Fruit fly (Drosophila melanogaster) S2 (cell line): ENCODE results near the gene sdt.
A peak's percentile ranks its signal among the peaks of the same experiment; 100 is the strongest.

Experiments
- CG8478 ChIP-seq: fragments of >200 bp; optimal IDR thresholded peaks from 2 replicates; lab custom pipeline; 2018
- CTCF ChIP-seq, 2 experiments: fragments of >200 bp; optimal IDR thresholded peaks; 2 replicates each; lab custom pipeline; 2018

sdt gene

DNA sequence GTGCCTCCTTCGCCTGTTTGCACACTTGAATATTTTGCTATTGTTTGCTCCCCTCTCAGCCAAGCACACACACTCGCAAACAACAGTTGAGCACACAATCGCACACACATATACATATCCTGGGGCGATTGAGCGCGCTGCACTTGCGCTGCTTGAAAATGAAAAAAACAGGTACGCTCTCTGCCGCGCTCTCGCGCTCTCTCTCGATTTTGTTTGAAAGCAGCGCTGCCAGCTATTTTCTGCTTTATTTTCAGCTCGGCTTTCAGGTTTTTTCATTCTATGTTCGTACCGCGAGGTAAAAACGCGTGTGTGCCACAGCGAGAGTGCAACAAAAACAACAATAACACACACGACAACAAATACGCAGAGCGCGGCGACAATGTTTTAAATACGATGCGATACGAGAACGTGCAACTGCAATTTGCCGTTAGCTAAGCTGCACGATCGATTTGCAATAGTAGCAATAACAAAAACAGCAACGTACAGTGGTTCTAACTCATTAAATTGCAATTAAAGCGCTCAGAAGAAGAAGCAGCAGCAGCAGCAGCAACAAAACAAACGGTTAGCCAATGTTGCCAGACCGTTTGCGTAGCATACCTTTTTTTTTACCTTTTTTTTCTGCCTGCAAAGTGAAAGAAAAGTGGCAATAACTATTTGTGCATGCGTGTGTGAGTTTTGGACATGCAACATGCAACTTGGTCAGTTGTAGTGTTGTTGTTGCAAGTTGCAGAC, 37.7 kb downstream of the sdt start:
- no peak for TF ChIP-seq CG8478
- no peak for TF ChIP-seq CTCF (optimal IDR thresholded peaks at IDR 0.05; lab: Kevin White, UChicago)

DNA sequence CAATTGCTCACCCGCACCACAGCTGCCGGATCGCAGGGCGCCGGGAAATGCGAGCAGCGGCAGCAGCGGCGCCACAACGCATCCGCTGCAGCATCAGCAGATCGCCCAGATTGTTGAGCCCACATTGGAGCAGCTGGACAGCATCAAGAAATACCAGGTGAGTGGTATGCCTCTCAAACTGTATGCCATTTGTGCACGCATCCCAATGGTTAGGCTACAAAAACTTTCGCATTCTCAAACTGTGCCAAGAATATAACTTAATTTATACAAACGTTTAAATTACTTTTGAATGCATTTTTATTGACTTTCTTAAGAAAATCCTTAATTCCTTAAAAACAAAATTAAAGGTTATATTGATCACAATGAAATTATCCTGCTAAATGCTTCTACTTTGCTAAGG, 49.6 kb downstream of the sdt start:
- TF ChIP-seq CG8478 = no peak
- peak; percentile 6 to 13 for TF ChIP-seq CTCF (optimal IDR thresholded peaks at IDR 0.05; lab: Kevin White, UChicago)

DNA sequence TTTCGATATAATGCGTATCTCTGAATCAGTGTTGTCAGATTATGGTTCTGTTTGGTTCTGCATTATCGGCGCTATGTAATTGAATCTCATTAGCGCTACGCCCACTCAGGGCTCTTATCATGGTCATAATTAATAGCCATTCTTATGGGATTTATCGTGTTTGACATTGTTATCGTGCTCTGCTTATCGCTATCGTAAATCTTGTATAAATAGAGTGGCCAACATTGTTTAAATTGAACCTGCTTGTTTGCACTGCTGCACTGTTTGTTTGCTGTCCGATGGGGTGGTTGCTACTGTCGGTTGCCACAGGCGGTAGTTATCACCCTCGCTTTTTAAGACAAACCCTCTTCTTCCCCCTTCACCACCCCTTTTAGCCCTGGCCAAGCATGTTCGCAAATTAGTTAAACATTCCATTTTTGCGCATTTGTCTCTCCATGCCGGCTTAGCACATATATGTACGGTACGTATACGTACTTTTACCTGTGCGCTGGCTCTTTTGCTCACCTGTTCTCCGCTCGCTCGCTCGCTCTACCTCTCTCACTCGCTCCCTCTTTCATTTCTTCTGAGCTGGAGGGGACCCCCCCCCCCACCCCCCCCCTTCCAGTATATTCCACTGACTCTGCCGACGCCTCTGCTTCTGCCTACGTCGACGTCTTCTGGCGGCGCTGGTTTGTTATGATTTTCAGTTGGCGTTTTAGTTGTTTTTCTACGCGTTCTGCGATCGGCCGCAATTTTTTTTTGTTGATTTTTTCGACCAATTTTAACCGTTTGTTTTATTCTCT, 51.8 kb downstream of the sdt start:
- TF ChIP-seq CTCF (optimal IDR thresholded peaks at IDR 0.05; lab: Kevin White, UChicago) (no peak), CG8478 (no peak)

DNA sequence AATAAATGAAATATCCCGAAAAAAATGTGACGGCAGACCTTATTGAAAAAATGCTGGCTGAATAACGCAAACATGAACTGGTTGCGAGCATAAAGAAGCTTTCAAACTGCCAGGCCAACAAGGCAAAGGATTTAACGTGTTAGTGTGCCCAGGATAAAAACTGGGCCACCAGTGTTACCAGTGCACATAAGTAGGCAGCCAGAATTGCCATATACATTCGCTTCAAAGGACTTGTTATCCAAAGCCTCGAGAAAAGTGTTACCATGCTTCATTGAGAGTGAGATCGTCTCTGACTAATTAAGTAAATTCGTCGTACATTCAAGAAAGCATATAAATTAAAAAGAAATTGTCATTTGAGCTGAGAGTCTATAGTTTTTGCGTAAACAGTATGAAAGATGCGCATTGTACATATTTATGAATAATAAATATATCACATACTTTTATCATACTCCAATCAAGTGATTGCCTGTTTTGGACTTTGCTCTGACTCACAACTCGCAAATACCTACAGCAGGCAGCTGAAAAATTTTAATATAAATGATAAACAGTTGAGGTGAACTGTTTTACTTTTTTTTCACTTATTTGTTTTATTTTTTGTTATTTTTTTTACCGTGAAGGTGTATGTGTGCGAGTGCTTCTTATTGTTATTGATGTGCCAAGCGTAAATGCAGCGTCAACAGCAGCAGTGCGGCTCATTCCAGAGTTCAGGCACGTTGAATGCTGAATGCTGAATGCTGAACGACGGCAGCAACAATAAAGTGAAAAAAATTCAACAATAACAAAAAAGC, 53.1 kb downstream of the sdt start:
- TF ChIP-seq CG8478 (no peak), CTCF (optimal IDR thresholded peaks at IDR 0.05; lab: Kevin White, UChicago) (no peak)

DNA sequence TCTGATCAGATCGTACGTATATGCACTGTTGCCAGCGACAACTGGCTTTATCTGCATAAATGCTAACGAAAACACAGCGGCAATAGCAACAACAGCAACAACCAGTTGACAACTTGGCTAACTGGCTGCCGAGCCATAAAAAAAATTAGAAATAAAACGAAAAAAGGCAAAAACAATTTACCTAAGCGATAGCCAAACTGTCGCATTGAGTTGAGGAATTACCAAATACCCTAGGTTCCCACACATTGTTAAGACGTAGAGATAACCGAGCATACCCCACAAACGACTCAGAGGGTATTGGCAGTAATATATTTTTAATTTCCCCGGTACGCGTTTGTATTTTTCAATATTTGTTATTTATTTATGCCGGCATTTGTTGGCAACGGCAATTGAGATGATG, 54.8 kb downstream of the sdt start:
- TF ChIP-seq CG8478 = no peak
- TF ChIP-seq CTCF (optimal IDR thresholded peaks at IDR 0.05; lab: Kevin White, UChicago) = no peak

DNA sequence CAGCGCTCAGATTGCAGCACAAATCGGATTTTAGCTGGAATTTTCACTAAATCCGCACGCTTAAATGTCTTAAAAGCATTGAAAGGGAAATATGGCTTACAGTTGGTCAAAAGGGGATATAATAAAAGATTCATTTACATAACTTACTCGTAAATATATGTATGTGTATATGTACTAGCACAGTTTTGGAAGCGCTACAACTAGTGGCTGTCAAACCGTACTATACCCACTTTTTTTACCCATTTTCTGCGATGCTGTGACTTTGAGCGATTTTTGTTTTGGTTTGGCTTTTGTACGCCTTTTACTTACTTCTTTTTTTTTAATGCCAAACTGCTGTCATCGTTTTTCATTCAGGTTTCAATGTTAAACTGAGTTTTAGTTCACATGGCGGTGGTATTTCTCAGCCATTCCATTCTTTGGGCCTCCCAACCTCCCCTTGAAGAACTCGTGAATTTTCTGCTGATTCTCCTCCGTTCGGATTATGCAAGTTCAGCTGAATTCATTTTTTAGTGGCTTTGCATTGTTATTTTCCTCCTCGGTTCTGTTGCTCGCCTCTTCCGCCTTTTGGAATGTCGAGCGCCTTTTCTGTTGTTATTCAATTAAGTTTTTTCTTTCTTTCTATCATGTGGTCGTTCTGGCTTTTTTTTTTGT, 55.7 kb downstream of the sdt start:
- TF ChIP-seq CTCF (optimal IDR thresholded peaks at IDR 0.05; lab: Kevin White, UChicago) (no peak), CG8478 (no peak)

DNA sequence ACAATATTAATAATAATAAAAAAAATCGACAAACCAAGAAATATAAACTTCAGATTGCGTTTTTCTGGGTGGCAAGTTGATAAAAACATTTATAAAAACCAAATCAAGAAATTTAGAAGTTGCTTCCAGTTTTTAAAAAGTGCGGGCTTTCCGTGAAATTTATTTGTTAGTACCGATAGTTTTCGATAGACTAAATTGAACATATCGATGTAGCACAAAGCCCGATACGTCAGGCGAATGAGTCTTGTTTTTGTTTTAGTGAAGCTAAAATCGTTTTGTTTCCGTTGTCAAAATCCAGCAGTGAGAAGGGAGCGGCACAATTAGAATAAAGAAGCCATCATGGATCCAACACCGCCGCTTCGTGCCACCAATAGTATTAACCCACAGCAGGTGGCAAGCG, 62.1 kb downstream of the sdt start, which contains the start of gene CG2147:
Gene CG2147, plus strand, starts transcription at position 254 of the 400 bp plus-strand sequence.
- TF ChIP-seq CG8478 (no peak), CTCF (optimal IDR thresholded peaks at IDR 0.05; lab: Kevin White, UChicago) (no peak)

DNA sequence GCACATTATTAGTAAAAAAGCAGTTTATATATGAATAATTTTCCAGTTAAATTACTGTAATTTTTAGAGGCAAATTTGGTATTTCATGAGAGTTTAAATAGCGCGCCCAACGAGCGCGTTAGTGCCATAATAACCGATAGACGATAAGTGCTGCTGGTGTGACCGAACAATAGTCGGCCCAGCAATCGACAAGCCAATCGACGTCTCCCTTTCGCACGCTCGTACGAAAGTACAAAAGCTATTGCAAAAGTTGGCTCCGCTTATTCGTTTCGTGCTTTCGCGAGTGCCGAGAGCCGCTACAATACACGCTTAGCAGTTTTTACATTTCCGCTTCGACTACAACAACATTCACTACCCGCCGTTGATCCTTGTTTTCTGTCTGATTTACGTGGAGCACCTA, 63.9 kb downstream of the sdt start, which contains the start of gene Trxr1:
Gene Trxr1, plus strand, starts transcription at position 231 of the 400 bp plus-strand sequence.
- TF ChIP-seq CTCF (optimal IDR thresholded peaks at IDR 0.05; lab: Kevin White, UChicago) (no peak), CG8478 (no peak)

DNA sequence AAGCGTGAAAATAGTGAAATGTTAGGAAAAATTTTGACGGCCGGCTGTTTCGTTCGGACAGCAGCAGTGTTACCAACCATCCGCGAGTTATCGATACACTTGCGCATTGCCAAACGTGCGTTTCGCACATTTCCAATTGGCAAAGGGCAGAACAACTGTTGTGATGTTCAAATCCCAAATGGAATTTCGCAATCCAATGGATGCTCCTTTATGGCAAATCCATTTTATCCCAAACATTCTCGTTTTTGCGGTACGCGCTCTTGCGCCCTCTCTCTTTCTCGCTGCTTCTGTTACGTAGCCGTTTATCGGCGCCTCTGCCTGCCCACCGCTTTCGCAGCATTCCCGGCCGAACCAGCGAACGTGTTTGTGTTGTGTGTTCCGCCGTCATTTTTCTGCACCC, 64.9 kb downstream of the sdt start:
- TF ChIP-seq CTCF (optimal IDR thresholded peaks at IDR 0.05; lab: Kevin White, UChicago) (no peak), CG8478 (no peak)

DNA sequence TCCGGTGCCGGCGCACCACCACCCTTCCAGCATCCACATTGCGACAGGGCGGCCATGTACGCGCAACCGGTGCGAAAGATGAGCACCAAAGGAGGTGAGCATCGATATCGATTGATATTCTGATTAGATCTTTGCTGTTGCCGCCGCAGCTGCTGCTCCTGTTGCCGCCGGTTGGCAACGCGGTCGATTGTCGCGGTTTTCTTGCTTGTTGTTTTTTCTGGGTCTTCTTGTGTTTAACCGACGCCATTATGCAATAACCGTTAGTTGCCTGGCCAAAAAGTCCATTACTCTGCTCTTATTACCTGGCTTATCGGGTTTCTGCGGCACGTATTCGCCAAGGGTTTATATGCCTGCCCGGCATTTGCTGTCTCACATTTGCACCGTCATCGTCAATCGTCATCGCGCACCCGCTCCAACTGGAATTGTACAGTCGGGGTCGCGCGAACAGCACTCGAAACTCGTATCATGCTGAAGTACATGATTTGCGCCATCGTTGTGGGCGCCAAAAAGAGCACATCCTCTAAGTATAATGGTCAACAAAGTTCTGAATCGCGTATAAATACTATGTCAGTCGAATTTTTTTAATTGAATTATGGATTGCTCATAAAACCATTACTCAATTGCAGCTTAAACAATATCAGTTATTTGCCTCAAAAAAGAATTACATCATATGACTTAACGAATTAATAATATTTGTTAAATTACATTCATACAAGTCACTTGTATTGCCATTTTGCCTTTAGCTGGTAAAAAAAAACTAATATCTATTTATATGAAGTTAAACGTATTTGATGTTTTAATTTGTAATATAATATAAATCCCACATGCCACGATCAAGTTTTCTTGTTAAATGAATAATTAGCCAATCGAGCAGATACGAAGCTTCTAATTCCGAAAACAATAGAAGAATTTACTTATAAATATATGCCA, 65.9 kb downstream of the sdt start, which contains the start of gene sni:
Gene sni, minus strand, starts transcription at position 51 of the 930 bp plus-strand sequence.
- TF ChIP-seq CG8478 (no peak), CTCF (optimal IDR thresholded peaks at IDR 0.05; lab: Kevin White, UChicago) (no peak)

DNA sequence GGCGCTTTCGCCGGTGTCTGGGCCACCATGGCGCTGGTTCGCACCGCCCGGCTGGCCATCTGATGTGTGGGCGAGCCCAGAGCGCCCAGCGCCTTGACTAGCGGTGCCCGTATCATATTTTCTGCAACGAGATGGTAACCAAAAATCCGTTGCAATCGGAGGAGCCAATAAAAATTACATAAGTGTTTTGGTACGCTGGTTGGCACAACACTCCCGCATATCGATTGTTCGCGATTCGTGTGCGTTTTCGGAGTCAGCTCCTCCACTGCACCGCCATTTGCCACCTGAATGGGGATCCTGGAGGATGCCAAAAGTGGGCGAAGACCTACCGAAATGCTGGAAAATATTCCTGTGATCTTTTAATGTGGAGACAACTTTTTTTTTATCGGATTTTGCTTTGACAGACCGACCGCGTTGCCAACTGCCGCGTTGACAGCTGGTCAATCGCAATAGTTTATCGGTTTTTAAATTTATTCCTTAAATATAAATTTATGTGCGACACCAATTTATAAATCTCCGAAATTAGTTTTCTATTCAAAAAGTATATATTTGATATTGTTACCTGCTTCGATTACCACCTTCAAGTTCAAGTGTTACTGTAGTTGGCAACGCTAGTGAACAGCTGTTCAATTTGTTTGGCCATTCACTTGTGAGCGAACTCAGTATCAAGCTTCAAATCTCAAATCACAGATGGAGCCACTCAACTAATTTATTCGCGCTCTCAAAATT, 73.1 kb downstream of the sdt start, which contains the start of gene ND-75:
Gene ND-75, minus strand, starts transcription at position 420 of the 729 bp plus-strand sequence.
- no peak for TF ChIP-seq CG8478
- TF ChIP-seq CTCF (optimal IDR thresholded peaks at IDR 0.05; lab: Kevin White, UChicago) = peak; percentile 67 to 87

DNA sequence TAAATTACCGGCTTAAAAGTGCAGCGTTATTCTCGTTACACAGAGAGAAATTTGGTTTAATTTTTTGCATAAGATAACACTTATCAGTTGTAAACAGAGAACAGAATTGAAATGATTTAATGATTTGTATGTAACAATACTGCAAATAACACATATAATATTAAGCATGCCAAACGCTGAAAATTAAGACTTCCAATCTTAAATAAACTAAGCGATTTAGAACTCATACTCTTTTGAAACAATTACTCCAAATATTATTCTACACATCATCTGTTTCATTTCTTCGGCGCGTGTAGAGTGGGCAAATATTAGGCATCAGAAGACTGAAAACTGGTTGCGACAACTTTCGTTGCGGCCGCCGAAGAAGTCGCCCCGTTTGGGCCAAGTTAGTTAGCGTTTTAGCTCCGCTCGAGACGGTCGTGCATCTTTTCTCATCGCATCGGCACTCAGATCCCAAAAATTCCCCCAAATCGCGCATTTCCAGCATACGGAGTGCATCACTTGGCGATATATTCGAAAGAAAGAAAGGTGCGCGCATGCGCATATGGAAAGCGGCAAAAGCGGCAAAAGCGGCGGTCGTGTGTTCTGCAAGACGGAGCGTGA, 74.0 kb downstream of the sdt start, which contains the start of gene CG1632:
Gene CG1632, plus strand, starts transcription at position 387 of the 603 bp plus-strand sequence.
- no peak for TF ChIP-seq CTCF (optimal IDR thresholded peaks at IDR 0.05; lab: Kevin White, UChicago)
- TF ChIP-seq CG8478 = no peak
